Fruit fly (Drosophila melanogaster) whole organism, prepupa: ENCODE measurements around the gene Klp61F.

Experiments used
- Blimp-1 ChIP-seq: fragments of 200-800 bp; sonication (Bioruptor generic); optimal IDR thresholded peaks from 3 replicates; lab custom pipeline; 2017; ENCODE audit warnings: missing biosample characterization, missing genetic modification characterization, mild to moderate bottlenecking, moderate library complexity, missing genetic modification reagents
- CG10631 ChIP-seq: fragments of 200-800 bp; sonication (Bioruptor generic); optimal IDR thresholded peaks from 2 replicates; lab custom pipeline; 2016; ENCODE audit warnings: missing biosample characterization, missing genetic modification characterization
- CG10669 ChIP-seq: fragments of 200-800 bp; sonication (Bioruptor generic); optimal IDR thresholded peaks from 3 replicates; lab custom pipeline; 2018; ENCODE audit warnings: missing biosample characterization, mild to moderate bottlenecking, missing genetic modification characterization, moderate library complexity
- CG11294 ChIP-seq: fragments of 200-800 bp; sonication (Bioruptor generic); IDR thresholded peaks from 2 replicates; pipeline ENCODE4 v1.3.6; 2022; ENCODE audit warnings: missing biosample characterization, missing genetic modification characterization
- CG11902 ChIP-seq: fragments of 200-800 bp; sonication (Bioruptor generic); optimal IDR thresholded peaks from 3 replicates; lab custom pipeline; 2016; ENCODE audit warnings: missing biosample characterization, missing genetic modification characterization
- CG15336 ChIP-seq: fragments of 200-800 bp; sonication (Bioruptor generic); IDR thresholded peaks from 2 replicates; pipeline ENCODE4 v1.3.6; 2022; ENCODE audit warnings: missing biosample characterization, missing genetic modification characterization
- CG1621 ChIP-seq: fragments of 200-800 bp; sonication (Bioruptor generic); optimal IDR thresholded peaks from 3 replicates; lab custom pipeline; 2018; ENCODE audit warnings: missing biosample characterization, mild to moderate bottlenecking, missing genetic modification characterization
- CG16779 ChIP-seq: fragments of 200-800 bp; sonication (Bioruptor generic); optimal IDR thresholded peaks from 3 replicates; lab custom pipeline; 2017; ENCODE audit warnings: missing biosample characterization, mild to moderate bottlenecking, missing genetic modification characterization
- CG31627 ChIP-seq: fragments of 200-800 bp; sonication (Bioruptor generic); optimal IDR thresholded peaks from 3 replicates; lab custom pipeline; 2016; ENCODE audit warnings: missing biosample characterization, missing genetic modification characterization
- CG3919 ChIP-seq: fragments of 200-800 bp; sonication (Bioruptor generic); optimal IDR thresholded peaks from 3 replicates; lab custom pipeline; 2016; ENCODE audit warnings: missing biosample characterization, missing genetic modification characterization
- CG4318 ChIP-seq: fragments of 200-800 bp; sonication (Bioruptor generic); optimal IDR thresholded peaks from 3 replicates; lab custom pipeline; 2017; ENCODE audit warnings: missing biosample characterization, mild to moderate bottlenecking, missing genetic modification characterization
- CG6163 ChIP-seq: fragments of 200-800 bp; sonication (Bioruptor generic); IDR thresholded peaks from 3 replicates; pipeline ENCODE4 v1.3.6; 2022; ENCODE audit warnings: missing biosample characterization, missing genetic modification characterization
- CG6276 ChIP-seq: fragments of 200-800 bp; sonication (Bioruptor generic); optimal IDR thresholded peaks from 2 replicates; lab custom pipeline; 2017; ENCODE audit warnings: missing biosample characterization, mild to moderate bottlenecking, missing genetic modification characterization
- CG6792 ChIP-seq: fragments of 200-800 bp; sonication (Bioruptor generic); optimal IDR thresholded peaks from 3 replicates; lab custom pipeline; 2016; ENCODE audit warnings: missing biosample characterization, missing genetic modification characterization
- CG6854 ChIP-seq: fragments of 200-800 bp; sonication (Bioruptor generic); optimal IDR thresholded peaks from 2 replicates; lab custom pipeline; 2017; ENCODE audit warnings: missing biosample characterization, mild to moderate bottlenecking, missing genetic modification characterization
- CG8119 ChIP-seq: fragments of 200-800 bp; sonication (Bioruptor generic); IDR thresholded peaks from 3 replicates; pipeline ENCODE4 v1.3.6; 2022; ENCODE audit warnings: missing biosample characterization, missing genetic modification characterization
- CG8319 ChIP-seq: fragments of 200-800 bp; sonication (Bioruptor generic); optimal IDR thresholded peaks from 3 replicates; lab custom pipeline; 2016; ENCODE audit warnings: missing biosample characterization, missing genetic modification characterization
- CG8632 ChIP-seq: fragments of 200-800 bp; sonication (Bioruptor generic); optimal IDR thresholded peaks from 3 replicates; lab custom pipeline; 2016; ENCODE audit warnings: missing biosample characterization, missing genetic modification characterization
- CG9139 ChIP-seq: fragments of 200-800 bp; sonication (Bioruptor generic); optimal IDR thresholded peaks from 3 replicates; lab custom pipeline; 2017; ENCODE audit warnings: missing biosample characterization, mild to moderate bottlenecking, missing genetic modification characterization
- Eip75B ChIP-seq: fragments of 200-800 bp; sonication (Bioruptor generic); optimal IDR thresholded peaks from 3 replicates; lab custom pipeline; 2016; ENCODE audit warnings: missing biosample characterization, missing genetic modification characterization
- Eip78C ChIP-seq: fragments of 200-800 bp; sonication (Bioruptor generic); peaks from one replicate; lab custom pipeline; 2016; ENCODE audit warnings: missing biosample characterization, missing genetic modification characterization
- Eip93F ChIP-seq: fragments of 200-800 bp; sonication (Bioruptor generic); optimal IDR thresholded peaks from 2 replicates; lab custom pipeline; 2016; ENCODE audit warnings: missing biosample characterization, mild to moderate bottlenecking, missing genetic modification characterization
- Ets96B ChIP-seq: fragments of 200-800 bp; optimal IDR thresholded peaks from 2 replicates; lab custom pipeline; 2019; ENCODE audit warnings: missing biosample characterization, mild to moderate bottlenecking, missing genetic modification characterization, moderate library complexity
- Gug ChIP-seq: fragments of 200-800 bp; sonication (Bioruptor generic); IDR thresholded peaks from 2 replicates; pipeline ENCODE4 v1.3.6; 2022; ENCODE audit warnings: missing biosample characterization, missing genetic modification characterization
- Hr38 ChIP-seq: sonication (Bioruptor generic); optimal IDR thresholded peaks from 2 replicates; lab custom pipeline; 2016; ENCODE audit warnings: missing biosample characterization, missing genetic modification characterization
- Hr4 ChIP-seq: fragments of 200-800 bp; sonication (Bioruptor generic); optimal IDR thresholded peaks from 3 replicates; lab custom pipeline; 2016; ENCODE audit warnings: missing biosample characterization, missing genetic modification characterization
- Lpt ChIP-seq: fragments of 200-800 bp; sonication (Bioruptor generic); optimal IDR thresholded peaks from 3 replicates; lab custom pipeline; 2016; ENCODE audit warnings: missing biosample characterization, missing genetic modification characterization
- Sox102F ChIP-seq: fragments of 200-800 bp; sonication (Bioruptor generic); optimal IDR thresholded peaks from 2 replicates; lab custom pipeline; 2016; ENCODE audit warnings: missing biosample characterization, mild to moderate bottlenecking, missing genetic modification characterization
- Sox14 ChIP-seq: fragments of 200-800 bp; sonication (Bioruptor generic); optimal IDR thresholded peaks from 3 replicates; lab custom pipeline; 2016; ENCODE audit warnings: missing biosample characterization, missing genetic modification characterization
- Sox15 ChIP-seq: fragments of 200-800 bp; sonication (Bioruptor generic); optimal IDR thresholded peaks from 3 replicates; lab custom pipeline; 2016; ENCODE audit warnings: missing biosample characterization, missing genetic modification characterization
- achi ChIP-seq: fragments of 200-800 bp; sonication (Bioruptor generic); optimal IDR thresholded peaks from 3 replicates; lab custom pipeline; 2016; ENCODE audit warnings: missing biosample characterization, missing genetic modification characterization
- acj6 ChIP-seq: fragments of 200-800 bp; sonication (Bioruptor generic); optimal IDR thresholded peaks from 3 replicates; lab custom pipeline; 2016; ENCODE audit warnings: missing biosample characterization, missing genetic modification characterization
- cyc ChIP-seq: fragments of 200-800 bp; sonication (Bioruptor generic); optimal IDR thresholded peaks from 3 replicates; lab custom pipeline; 2016; ENCODE audit warnings: missing biosample characterization, missing genetic modification characterization
- dsx ChIP-seq: fragments of 200-800 bp; optimal IDR thresholded peaks from 3 replicates; lab custom pipeline; 2019; ENCODE audit warnings: missing biosample characterization, mild to moderate bottlenecking, missing genetic modification characterization, moderate library complexity; ENCODE audit not compliant: poor library complexity, severe bottlenecking
- esn ChIP-seq: fragments of 200-800 bp; sonication (Bioruptor generic); optimal IDR thresholded peaks from 2 replicates; lab custom pipeline; 2016; ENCODE audit warnings: missing biosample characterization, mild to moderate bottlenecking, missing genetic modification characterization, moderate library complexity
- fd59A ChIP-seq: fragments of 200-800 bp; sonication (Bioruptor generic); optimal IDR thresholded peaks from 2 replicates; lab custom pipeline; 2017; ENCODE audit warnings: missing biosample characterization, mild to moderate bottlenecking, missing genetic modification characterization, missing genetic modification reagents
- lz ChIP-seq: fragments of 200-800 bp; sonication (Bioruptor generic); optimal IDR thresholded peaks from 3 replicates; lab custom pipeline; 2016; ENCODE audit warnings: missing biosample characterization, missing genetic modification characterization
- net ChIP-seq: fragments of 200-800 bp; sonication (Bioruptor generic); optimal IDR thresholded peaks from 3 replicates; lab custom pipeline; 2016; ENCODE audit warnings: missing biosample characterization, missing genetic modification characterization
- pdm3 ChIP-seq: fragments of 200-800 bp; sonication (Bioruptor generic); optimal IDR thresholded peaks from 3 replicates; lab custom pipeline; 2016; ENCODE audit warnings: missing biosample characterization, missing genetic modification characterization
- salr ChIP-seq, 2 experiments: fragments of 200-800 bp; sonication (Bioruptor generic); optimal IDR thresholded peaks; 3 replicates each; lab custom pipeline; 2016 to 2018; ENCODE audit warnings: missing biosample characterization in 2 of 2, missing genetic modification characterization in 2 of 2, mild to moderate bottlenecking in 1 of 2
- spab ChIP-seq: fragments of 200-800 bp; sonication (Bioruptor generic); optimal IDR thresholded peaks from 2 replicates; lab custom pipeline; 2017; ENCODE audit warnings: missing biosample characterization, mild to moderate bottlenecking, missing genetic modification characterization, missing genetic modification reagents
- ss ChIP-seq, 2 experiments: fragments of 200-800 bp; sonication (Bioruptor generic); optimal IDR thresholded peaks; 2 replicates in 1 of 2; 3 replicates in 1 of 2; lab custom pipeline; 2017 to 2018; ENCODE audit warnings: mild to moderate bottlenecking in 2 of 2, missing biosample characterization in 2 of 2, missing genetic modification characterization in 2 of 2, moderate library complexity in 1 of 2
- svp ChIP-seq: fragments of 200-800 bp; sonication (Bioruptor generic); peaks from one replicate; lab custom pipeline; 2016; ENCODE audit warnings: missing biosample characterization, missing genetic modification characterization
- topi ChIP-seq: fragments of 200-800 bp; sonication (Bioruptor generic); optimal IDR thresholded peaks from 3 replicates; lab custom pipeline; 2016; ENCODE audit warnings: missing biosample characterization, missing genetic modification characterization
- vri ChIP-seq: fragments of 200-800 bp; sonication (Bioruptor generic); optimal IDR thresholded peaks from 3 replicates; lab custom pipeline; 2016; ENCODE audit warnings: missing biosample characterization, mild to moderate bottlenecking, missing genetic modification characterization

The Klp61F gene

DNA sequence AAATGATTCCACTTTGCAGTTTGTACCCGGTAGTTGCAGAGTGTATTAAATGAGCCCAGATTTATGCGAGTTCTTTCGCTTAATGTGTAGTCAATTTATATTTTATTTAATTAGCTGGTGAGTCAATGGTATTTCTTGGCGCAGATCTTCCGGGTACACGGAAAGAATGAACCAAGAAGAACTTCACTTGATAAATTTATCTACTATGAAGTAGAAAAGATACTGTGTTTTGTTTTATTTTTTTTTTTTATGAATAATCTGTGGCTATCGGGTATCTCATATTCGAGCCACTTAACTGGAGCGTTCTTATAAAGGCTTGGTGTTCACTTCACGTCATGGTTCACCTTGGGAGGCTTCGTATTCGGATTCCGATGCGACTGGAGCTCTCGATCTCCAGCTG lies 19.3 kb upstream of the Klp61F start (continued):
- TF ChIP-seq dsx (no peak), Eip75B (GFP tag; lab: Kevin White, UChicago) (peak; percentile 56), acj6 (GFP tag; lab: Kevin White, UChicago) (peak; percentile 29), cyc (peak; percentile 27), svp (GFP tag; lab: Kevin White, UChicago) (peak; percentile 89), CG11902 (GFP tag; lab: Kevin White, UChicago) (no peak), CG10631 (GFP tag; lab: Kevin White, UChicago) (peak; percentile 56), net (GFP tag; lab: Kevin White, UChicago) (no peak), CG15336 (GFP tag; lab: Robert Waterston, UW) (no peak), Lpt (no peak), esn (GFP tag; lab: Kevin White, UChicago) (peak; percentile 62)

DNA sequence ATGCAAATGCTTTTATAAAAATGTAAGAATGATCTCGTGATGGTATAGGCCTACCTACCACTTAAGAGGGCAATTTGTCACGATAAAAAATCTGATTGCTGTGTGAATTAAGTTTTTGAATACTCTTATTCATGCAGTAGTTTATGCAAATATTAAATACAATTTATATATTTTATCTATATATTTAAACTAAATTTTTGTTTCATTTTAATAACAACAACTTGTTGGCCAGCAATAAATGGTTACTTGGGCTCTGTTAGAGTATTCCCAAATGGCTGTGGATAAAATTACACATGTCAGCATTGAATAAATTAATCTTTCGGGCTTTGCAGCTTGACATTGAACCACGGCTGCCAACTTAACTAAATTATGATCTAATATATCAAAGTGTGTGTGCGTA lies 12.8 kb upstream of the Klp61F start:
- TF ChIP-seq Hr4 (no peak), CG15336 (GFP tag; lab: Robert Waterston, UW) (no peak), Blimp-1 (no peak), Eip93F (no peak), Sox15 (GFP tag; lab: Kevin White, UChicago) (no peak), CG16779 (tag; lab: Kevin White, UChicago) (no peak), Ets96B (no peak), ss (GFP tag; optimal IDR thresholded peaks at IDR 0.05; lab: Kevin White, UChicago) (no peak), CG1621 (tag; lab: Kevin White, UChicago) (no peak), lz (GFP tag; lab: Kevin White, UChicago) (no peak), Sox102F (GFP tag; lab: Kevin White, UChicago) (no peak), spab (GFP tag; lab: Kevin White, UChicago) (no peak), fd59A (GFP tag; lab: Kevin White, UChicago) (no peak), esn (GFP tag; lab: Kevin White, UChicago) (no peak), CG9139 (GFP tag; lab: Kevin White, UChicago) (no peak)

DNA sequence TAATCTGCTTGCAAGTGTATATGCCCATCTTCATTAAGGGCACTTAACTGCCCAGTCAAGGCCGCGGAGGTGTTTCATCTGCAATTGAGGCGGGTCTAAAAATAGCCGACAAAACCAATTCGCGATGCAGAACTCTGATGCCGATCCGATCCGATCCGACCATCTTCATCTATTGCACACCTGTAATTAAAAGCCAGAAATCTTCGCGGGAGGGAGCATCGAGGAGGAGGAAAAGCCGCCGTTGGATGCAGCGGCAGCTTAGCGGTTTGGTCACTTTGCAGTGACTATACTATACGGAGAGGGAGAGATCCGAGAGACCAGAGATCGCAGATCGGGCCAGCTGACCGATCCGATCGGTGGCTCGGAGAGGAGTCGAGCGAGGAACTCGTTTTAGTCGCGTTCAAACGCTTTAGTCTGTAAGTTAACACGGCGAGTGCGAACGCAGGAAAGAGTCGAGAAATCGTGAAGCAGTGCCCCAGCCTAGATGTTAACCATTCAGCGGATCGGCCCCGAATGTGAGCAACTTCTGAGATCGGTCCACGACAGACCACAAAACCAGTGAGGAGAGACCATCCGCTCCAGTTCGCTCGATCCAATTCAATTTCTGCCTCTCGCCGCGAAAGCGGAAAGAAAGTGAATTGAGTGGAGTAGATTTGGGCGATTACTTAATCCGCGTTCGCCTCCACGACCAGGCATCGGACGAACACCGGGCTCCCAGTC lies 10.5 kb upstream of the Klp61F start, which contains the start of gene tfc:
TSS of gene tfc (plus strand) at position 389 of the 720 bp plus-strand sequence.
- TF ChIP-seq cyc = no peak
- peak; percentile 23; the same call in 1 of the 2 replicates for TF ChIP-seq CG15336 (GFP tag; lab: Robert Waterston, UW)
- no peak for TF ChIP-seq CG4318
- TF ChIP-seq CG6276 (GFP tag; lab: Kevin White, UChicago) = peak; percentile 10
- TF ChIP-seq Hr38 (GFP tag; lab: Kevin White, UChicago) = no peak
- TF ChIP-seq Sox102F (GFP tag; lab: Kevin White, UChicago) = peak; percentile 34
- TF ChIP-seq CG6792 (GFP tag; lab: Kevin White, UChicago) = peak; percentile 4
- TF ChIP-seq pdm3 (GFP tag; lab: Kevin White, UChicago) = no peak
- peak; percentile 23 for TF ChIP-seq CG3919 (GFP tag; lab: Kevin White, UChicago)
- TF ChIP-seq Eip75B (GFP tag; lab: Kevin White, UChicago) = no peak
- no peak for TF ChIP-seq CG8319 (GFP tag; lab: Kevin White, UChicago)
- TF ChIP-seq Blimp-1 = peak; percentile 94
- peak; percentile 72 for TF ChIP-seq Eip78C (GFP tag; lab: Kevin White, UChicago)
- TF ChIP-seq CG8632 (GFP tag; lab: Kevin White, UChicago) = no peak
- no peak for TF ChIP-seq topi (GFP tag; lab: Kevin White, UChicago)
- TF ChIP-seq fd59A (GFP tag; lab: Kevin White, UChicago) = no peak
- no peak; the same call in 1 of the 3 replicates for TF ChIP-seq CG6163 (GFP tag; lab: Robert Waterston, UW)
- peak; percentile 64 for TF ChIP-seq CG6854 (GFP tag; lab: Kevin White, UChicago)
- TF ChIP-seq dsx = peak; percentile 8
- no peak for TF ChIP-seq CG31627
- TF ChIP-seq CG10669 (GFP tag; lab: Kevin White, UChicago) = no peak
- peak; percentile 13 for TF ChIP-seq achi (GFP tag; lab: Kevin White, UChicago)
- TF ChIP-seq Sox14 (GFP tag; lab: Kevin White, UChicago) = no peak
- TF ChIP-seq ss (GFP tag; optimal IDR thresholded peaks at IDR 0.05; lab: Kevin White, UChicago) = peak in 1 of 2 experiments; percentile 28
- peak; percentile 37; the same call in 2 of the 3 replicates for TF ChIP-seq CG8119 (GFP tag; lab: Robert Waterston, UW)
- peak; percentile 72 for TF ChIP-seq vri
- no peak for TF ChIP-seq Gug (GFP tag; lab: Robert Waterston, UW)
- no peak for TF ChIP-seq CG11294 (GFP tag; lab: Robert Waterston, UW)
- TF ChIP-seq CG1621 (tag; lab: Kevin White, UChicago) = peak; percentile 19
- no peak for TF ChIP-seq Sox15 (GFP tag; lab: Kevin White, UChicago)
- TF ChIP-seq net (GFP tag; lab: Kevin White, UChicago) = peak; percentile 16
- TF ChIP-seq salr (GFP tag; optimal IDR thresholded peaks at IDR 0.05; lab: Kevin White, UChicago) = no peak
- TF ChIP-seq Ets96B = no peak
